Worm (Caenorhabditis elegans) whole organism, L4/young adult: ENCODE data around the gene daao-1.

Source experiments
- W03F9.2 ChIP-seq: fragments of 150-350 bp; optimal IDR thresholded peaks from 2 replicates; lab custom pipeline; 2014; ENCODE audit warnings: missing biosample characterization, missing genetic modification characterization
- dao-5 ChIP-seq: sonication (generic microtip); optimal IDR thresholded peaks from 2 replicates; lab custom pipeline; 2016; ENCODE audit warnings: missing genotype, missing genetic modification characterization, moderate library complexity, missing compliant biosample characterization
- him-1 ChIP-seq: sonication (generic microtip); optimal IDR thresholded peaks from 2 replicates; lab custom pipeline; 2016; ENCODE audit warnings: missing genotype, missing genetic modification reagents, missing genetic modification characterization, missing compliant biosample characterization

ce11 chrIV:2642054-2642453 is 28.1 kb downstream of the daao-1 start:
- TF ChIP-seq W03F9.2 = no peak
- TF ChIP-seq him-1 (tag; lab: Kevin White, UChicago) = no peak
- no peak for TF ChIP-seq dao-5
